Worm (Caenorhabditis elegans): ENCODE results near the gene slc-36.5.

ce11 chrII:6898017-6898779 lies 21.3 kb upstream of the slc-36.5 start, which contains the start of gene hrpl-1:
- TF ChIP-seq nhr-237 (tag; optimal IDR thresholded peaks at IDR 0.05), result no peak
- no peak for TF ChIP-seq lin-39 (tag; optimal IDR thresholded peaks at IDR 0.05)
- no peak for TF ChIP-seq R02D3.7 (tag; optimal IDR thresholded peaks at IDR 0.05)

All from whole organism, L3 larva.